Worm (Caenorhabditis elegans): Measurements from ENCODE around the gene mod-1.

The mod-1 gene

DNA sequence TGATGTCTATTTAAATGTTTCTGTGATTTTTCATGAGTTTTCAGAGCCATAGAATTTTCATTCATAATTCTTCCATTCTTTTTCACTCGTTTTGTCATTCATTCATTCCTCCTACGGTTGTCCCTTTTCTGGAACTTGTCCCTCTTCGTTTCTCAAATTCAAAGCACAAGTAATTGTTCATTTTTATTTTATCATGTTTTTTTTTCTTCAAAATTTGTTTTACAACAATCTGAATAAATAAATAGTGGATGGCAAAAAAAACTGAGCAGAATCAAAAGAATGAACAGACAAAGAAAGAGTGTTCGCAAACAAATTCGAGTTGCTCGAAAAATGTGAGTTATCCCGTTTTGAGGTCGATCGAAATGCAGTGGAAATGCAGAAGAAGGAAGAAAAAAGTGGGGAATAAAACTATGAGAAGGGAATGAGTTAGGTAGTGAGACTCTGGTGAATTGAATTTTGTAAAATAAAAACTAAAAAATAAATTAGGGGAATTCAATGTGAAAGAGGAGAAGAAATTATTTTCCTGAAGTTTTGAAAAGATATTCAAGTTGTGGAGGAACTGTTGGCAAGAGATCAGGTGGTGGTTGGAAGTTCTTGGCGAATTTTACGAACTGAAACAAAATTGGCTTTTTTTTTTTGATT is 25.7 kb upstream of the mod-1 start (continued):
- TF ChIP-seq lin-15B (tag; optimal IDR thresholded peaks at IDR 0.05), result no peak
- TF ChIP-seq lin-1 (GFP tag; IDR thresholded peaks at IDR 0.05), result peak; percentile 87
- TF ChIP-seq pha-4 (GFP tag; IDR thresholded peaks at IDR 0.05), result peak; percentile 54
- TF ChIP-seq pha-4 (tag; optimal IDR thresholded peaks at IDR 0.05), result no peak
- TF ChIP-seq T26A8.4 (GFP tag; IDR thresholded peaks at IDR 0.05), result peak; percentile 77
- peak; percentile 57; the same call in 1 of the 2 replicates for TF ChIP-seq madf-9 (GFP tag; conservative IDR thresholded peaks at IDR 0.05)
- no peak for TF ChIP-seq nhr-28 (tag; optimal IDR thresholded peaks at IDR 0.05)
- peak in 1 of 2 experiments; percentile 58 for TF ChIP-seq daf-16 (GFP tag; optimal IDR thresholded peaks at IDR 0.05)
- peak; percentile 42 for TF ChIP-seq daf-16 (tag; optimal IDR thresholded peaks at IDR 0.05)

- no peak for TF ChIP-seq egl-43 (GFP tag; IDR thresholded peaks at IDR 0.05)
- no peak for TF ChIP-seq dve-1 (tag; optimal IDR thresholded peaks at IDR 0.05; ENCODE audit: insufficient read depth)
- peak; percentile 18; the same call in 1 of the 2 replicates for TF ChIP-seq vab-7 (GFP tag; IDR thresholded peaks at IDR 0.05)
- TF ChIP-seq sdz-12 (GFP tag; optimal IDR thresholded peaks at IDR 0.05), result no peak
- no peak for TF ChIP-seq ama-1 (optimal IDR thresholded peaks at IDR 0.05)
- TF ChIP-seq php-3 (GFP tag; IDR thresholded peaks at IDR 0.05), result no peak
- TF ChIP-seq ceh-28 (tag; optimal IDR thresholded peaks at IDR 0.05), result no peak
- TF ChIP-seq mes-2 (tag; optimal IDR thresholded peaks at IDR 0.05; ENCODE audit: poor library complexity, severe bottlenecking), result no peak
- TF ChIP-seq Y5F2A.4 (GFP tag; optimal IDR thresholded peaks at IDR 0.05), result no peak
- TF ChIP-seq dmd-8 (GFP tag; IDR thresholded peaks at IDR 0.05), result 0 out of 2 replicates have a peak, but pooled peaks have one; percentile 57
- TF ChIP-seq nhr-48 (tag; optimal IDR thresholded peaks at IDR 0.05), result no peak
- no peak for TF ChIP-seq jun-1 (tag; optimal IDR thresholded peaks at IDR 0.05)
- TF ChIP-seq tra-1 (GFP tag; IDR thresholded peaks at IDR 0.05), result no peak
- peak in 1 of 2 experiments; percentile 12 for TF ChIP-seq unc-62 (GFP tag; optimal IDR thresholded peaks at IDR 0.05 in 1 of 2)
- TF ChIP-seq unc-62 (tag; optimal IDR thresholded peaks at IDR 0.05), result no peak
- TF ChIP-seq Y75B8A.6 (GFP tag; IDR thresholded peaks at IDR 0.05), result no peak
- TF ChIP-seq unc-39 (tag; optimal IDR thresholded peaks at IDR 0.05), result no peak
- TF ChIP-seq ctbp-1 (GFP tag; IDR thresholded peaks at IDR 0.05), result no peak
- no peak for TF ChIP-seq T26A8.4 (GFP tag; IDR thresholded peaks at IDR 0.05)
- no peak for TF ChIP-seq zip-2 (tag; optimal IDR thresholded peaks at IDR 0.05)
- TF ChIP-seq mxl-2 (GFP tag; conservative IDR thresholded peaks at IDR 0.05), result no peak
- no peak for TF ChIP-seq mdt-29 (GFP tag; IDR thresholded peaks at IDR 0.05)
- no peak for TF ChIP-seq duxl-1 (tag; optimal IDR thresholded peaks at IDR 0.05; ENCODE audit: poor library complexity)
- TF ChIP-seq daf-19 (GFP tag; conservative IDR thresholded peaks at IDR 0.05), result no peak
- TF ChIP-seq lim-7 (GFP tag; IDR thresholded peaks at IDR 0.05), result peak; percentile 35; the same call in 1 of the 2 replicates
- TF ChIP-seq dmd-9 (GFP tag; IDR thresholded peaks at IDR 0.05), result no peak
- no peak for TF ChIP-seq F44E2.7 (GFP tag; IDR thresholded peaks at IDR 0.05)
- no peak for TF ChIP-seq nhr-42 (GFP tag; IDR thresholded peaks at IDR 0.05)
- TF ChIP-seq fkh-10 (GFP tag; optimal IDR thresholded peaks at IDR 0.05), result no peak
- TF ChIP-seq F26F4.8 (GFP tag; conservative IDR thresholded peaks at IDR 0.05), result no peak
- no peak for TF ChIP-seq R02D3.7 (tag; optimal IDR thresholded peaks at IDR 0.05)
- TF ChIP-seq madf-5 (GFP tag; IDR thresholded peaks at IDR 0.05), result 0 out of 4 replicates have a peak, but pooled peaks of 1 of the 2 experiments have one; percentile 37
- no peak for TF ChIP-seq attf-4 (tag; optimal IDR thresholded peaks at IDR 0.05)
- no peak for TF ChIP-seq hlh-11 (tag; optimal IDR thresholded peaks at IDR 0.05)
- no peak for TF ChIP-seq nhr-28 (tag; optimal IDR thresholded peaks at IDR 0.05)
- no peak for TF ChIP-seq lin-38 (GFP tag; IDR thresholded peaks at IDR 0.05)
Measured at ce11 chrV:8938943-8939342, 25.1 kb upstream of the mod-1 start.
